Worm (Caenorhabditis elegans): ENCODE measurements around the gene C03C10.5.

Gene C03C10.5

ce11 chrIII:4063724-4064123 is 28.2 kb downstream of the C03C10.5 start:
- TF ChIP-seq crh-2 (tag; optimal IDR thresholded peaks at IDR 0.05) (peak; percentile 15), mab-5 (tag; optimal IDR thresholded peaks at IDR 0.05) (peak; percentile 15), sem-4 (tag; optimal IDR thresholded peaks at IDR 0.05) (peak; percentile 27), blmp-1 (tag; optimal IDR thresholded peaks at IDR 0.05; ENCODE audit: insufficient read depth) (no peak), Y55F3AM.14 (GFP tag; optimal IDR thresholded peaks at IDR 0.05) (peak; percentile 28), unc-62 (GFP tag; optimal IDR thresholded peaks at IDR 0.05) (no peak), unc-55 (GFP tag; optimal IDR thresholded peaks at IDR 0.05) (peak; percentile 81), C34F6.9 (tag; optimal IDR thresholded peaks at IDR 0.05) (peak; percentile 76), egl-27 (tag; optimal IDR thresholded peaks at IDR 0.05) (peak; percentile 1), ztf-1 (GFP tag; conservative IDR thresholded peaks at IDR 0.05) (no peak), elt-3 (tag; optimal IDR thresholded peaks at IDR 0.05) (no peak), mdl-1 (tag; optimal IDR thresholded peaks at IDR 0.05) (peak in 1 of 2 experiments; percentile 5), sma-9 (GFP tag; optimal IDR thresholded peaks at IDR 0.05) (peak; percentile 31), sma-9 (tag; optimal IDR thresholded peaks at IDR 0.05) (no peak), zag-1 (tag; optimal IDR thresholded peaks at IDR 0.05) (peak; percentile 85), lsy-2 (tag; optimal IDR thresholded peaks at IDR 0.05) (peak in 1 of 2 experiments; percentile 63), nhr-129 (tag; optimal IDR thresholded peaks at IDR 0.05) (peak; percentile 34), lin-11 (tag; optimal IDR thresholded peaks at IDR 0.05) (peak; percentile 21), F13H6.1 (tag; optimal IDR thresholded peaks at IDR 0.05) (peak; percentile 71)

- TF ChIP-seq Y55F3AM.14 (GFP tag; optimal IDR thresholded peaks at IDR 0.05), result no peak
These were observed 31.9 kb downstream of the C03C10.5 start, which contains the start of gene his-70 for ce11 chrIII:4060019-4060418. Gene his-70, minus strand, starts transcription at chrIII:4060119.

- no peak for TF ChIP-seq F13H6.1 (tag; optimal IDR thresholded peaks at IDR 0.05)
- TF ChIP-seq mbf-1 (tag; optimal IDR thresholded peaks at IDR 0.05), result no peak
- TF ChIP-seq ceh-16 (tag; optimal IDR thresholded peaks at IDR 0.05), result no peak
- TF ChIP-seq Y55F3AM.14 (GFP tag; optimal IDR thresholded peaks at IDR 0.05), result no peak
- TF ChIP-seq peb-1 (tag; optimal IDR thresholded peaks at IDR 0.05), result no peak
- no peak for TF ChIP-seq mab-5 (tag; optimal IDR thresholded peaks at IDR 0.05)
These were observed 33.3 kb downstream of the C03C10.5 start, which contains the start of gene his-69 for ce11 chrIII:4058643-4059042. Gene his-69, minus strand, starts transcription at chrIII:4058743.

ce11 chrIII:4057894-4058293 is 34.0 kb downstream of the C03C10.5 start, which contains the start of gene rcq-5:
Gene rcq-5, minus strand, starts transcription at chrIII:4057976.
- TF ChIP-seq C34F6.9 (tag; optimal IDR thresholded peaks at IDR 0.05) (peak; percentile 42), unc-55 (GFP tag; optimal IDR thresholded peaks at IDR 0.05) (peak; percentile 66), mbf-1 (tag; optimal IDR thresholded peaks at IDR 0.05) (no peak), lin-13 (GFP tag; optimal IDR thresholded peaks at IDR 0.05) (peak; percentile 18), gmeb-1 (tag; optimal IDR thresholded peaks at IDR 0.05) (peak; percentile 89), lsy-2 (tag; optimal IDR thresholded peaks at IDR 0.05) (peak in 1 of 2 experiments; percentile 49)

ce11 chrIII:4049150-4049549 is 42.8 kb downstream of the C03C10.5 start:
- TF ChIP-seq skn-1 (tag; optimal IDR thresholded peaks at IDR 0.05) (no peak), fos-1 (tag; optimal IDR thresholded peaks at IDR 0.05) (no peak), unc-62 (GFP tag; optimal IDR thresholded peaks at IDR 0.05) (no peak), nhr-129 (tag; optimal IDR thresholded peaks at IDR 0.05) (no peak), sma-9 (GFP tag; optimal IDR thresholded peaks at IDR 0.05) (no peak), sma-9 (tag; optimal IDR thresholded peaks at IDR 0.05) (no peak), ama-1 (optimal IDR thresholded peaks at IDR 0.05) (no peak), lin-13 (GFP tag; optimal IDR thresholded peaks at IDR 0.05) (no peak), alr-1 (tag; optimal IDR thresholded peaks at IDR 0.05) (no peak), aly-2 (tag; optimal IDR thresholded peaks at IDR 0.05) (no peak), ZK546.5 (tag; optimal IDR thresholded peaks at IDR 0.05) (no peak), gmeb-1 (tag; optimal IDR thresholded peaks at IDR 0.05) (no peak)

ce11 chrIII:4039775-4040174 is 52.1 kb downstream of the C03C10.5 start:
- no peak for TF ChIP-seq lin-11 (tag; optimal IDR thresholded peaks at IDR 0.05)
- TF ChIP-seq sma-3 (GFP tag; optimal IDR thresholded peaks at IDR 0.05), result no peak
- TF ChIP-seq fos-1 (tag; optimal IDR thresholded peaks at IDR 0.05), result peak; percentile 99
- peak; percentile 78 for TF ChIP-seq skn-1 (tag; optimal IDR thresholded peaks at IDR 0.05)
- TF ChIP-seq crh-2 (tag; optimal IDR thresholded peaks at IDR 0.05), result peak; percentile 46
- peak; percentile 24 for TF ChIP-seq sma-9 (GFP tag; optimal IDR thresholded peaks at IDR 0.05)
- no peak for TF ChIP-seq sma-9 (tag; optimal IDR thresholded peaks at IDR 0.05)
- peak; percentile 37 for TF ChIP-seq gmeb-1 (tag; optimal IDR thresholded peaks at IDR 0.05)

Data from whole organism, L2 larva.